Worm (Caenorhabditis elegans): ENCODE results near the gene imph-1.

imph-1 gene

DNA sequence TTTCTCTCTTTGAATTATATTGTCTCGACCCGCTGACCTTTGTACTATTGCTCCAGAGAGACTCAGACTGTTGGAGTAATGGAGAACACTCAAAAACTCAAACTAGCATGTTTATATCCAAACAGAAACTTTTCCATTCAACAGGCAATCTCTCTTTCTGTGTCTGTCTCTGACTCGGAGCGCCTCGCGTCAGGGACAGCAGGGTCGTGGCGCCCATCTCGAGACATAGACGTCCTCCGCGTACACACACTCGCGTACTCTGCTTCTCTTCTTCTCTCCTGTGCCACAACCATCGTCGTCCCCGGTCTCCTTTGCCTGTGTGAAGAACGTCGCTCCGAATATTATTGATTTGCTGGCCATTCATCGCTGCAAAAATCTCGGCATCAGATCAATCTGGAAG, 1.5 kb upstream of the imph-1 start (continued):
- TF ChIP-seq let-607 (tag; optimal IDR thresholded peaks at IDR 0.05) = peak; percentile 2 to 30
- TF ChIP-seq ztf-26 (tag; optimal IDR thresholded peaks at IDR 0.05) = no peak
- TF ChIP-seq zim-3 (tag; optimal IDR thresholded peaks at IDR 0.05) = no peak
- TF ChIP-seq attf-6 (GFP tag; IDR thresholded peaks at IDR 0.05) = no peak
- TF ChIP-seq madf-10 (tag; optimal IDR thresholded peaks at IDR 0.05) = peak; percentile 43
- no peak for TF ChIP-seq T07F8.4 (tag; optimal IDR thresholded peaks at IDR 0.05)
- TF ChIP-seq ceh-100 (GFP tag; IDR thresholded peaks at IDR 0.05) = no peak
- TF ChIP-seq lin-35 (GFP tag; optimal IDR thresholded peaks at IDR 0.05) = no peak
- no peak for TF ChIP-seq ztf-28 (GFP tag; IDR thresholded peaks at IDR 0.05)
- no peak for TF ChIP-seq cebp-2 (GFP tag; IDR thresholded peaks at IDR 0.05)
- no peak for TF ChIP-seq lsy-27 (tag; optimal IDR thresholded peaks at IDR 0.05; ENCODE audit: borderline replicate concordance, insufficient read depth)

DNA sequence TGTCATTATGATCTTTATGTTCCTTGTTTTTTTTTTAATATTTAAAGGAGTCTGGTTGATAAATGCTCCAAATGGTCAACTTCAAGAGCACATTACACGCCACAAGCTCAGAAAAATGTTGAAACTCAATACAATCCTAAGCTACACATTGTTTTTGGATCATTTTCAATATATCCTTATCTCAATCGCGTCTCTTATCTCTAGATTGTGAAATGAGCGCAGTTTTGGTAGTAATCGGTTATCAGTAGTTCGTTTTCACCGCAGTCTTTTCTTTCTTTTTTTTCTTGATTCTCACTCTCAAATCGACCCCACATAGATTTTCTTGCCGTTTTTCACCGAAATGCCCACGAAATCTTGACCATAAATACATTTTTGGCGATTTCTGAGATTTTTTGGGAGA, 544 bp upstream of the imph-1 start:
- 0 out of 2 replicates have a peak, but pooled peaks have one; percentile 23 for TF ChIP-seq madf-6 (GFP tag; IDR thresholded peaks at IDR 0.05)
- no peak for TF ChIP-seq nfya-1 (tag; optimal IDR thresholded peaks at IDR 0.05; ENCODE audit: borderline replicate concordance, insufficient read depth)
- peak; percentile 40 for TF ChIP-seq nhr-80 (tag; optimal IDR thresholded peaks at IDR 0.05)
- TF ChIP-seq tlf-1 (GFP tag; optimal IDR thresholded peaks at IDR 0.05) = no peak

DNA sequence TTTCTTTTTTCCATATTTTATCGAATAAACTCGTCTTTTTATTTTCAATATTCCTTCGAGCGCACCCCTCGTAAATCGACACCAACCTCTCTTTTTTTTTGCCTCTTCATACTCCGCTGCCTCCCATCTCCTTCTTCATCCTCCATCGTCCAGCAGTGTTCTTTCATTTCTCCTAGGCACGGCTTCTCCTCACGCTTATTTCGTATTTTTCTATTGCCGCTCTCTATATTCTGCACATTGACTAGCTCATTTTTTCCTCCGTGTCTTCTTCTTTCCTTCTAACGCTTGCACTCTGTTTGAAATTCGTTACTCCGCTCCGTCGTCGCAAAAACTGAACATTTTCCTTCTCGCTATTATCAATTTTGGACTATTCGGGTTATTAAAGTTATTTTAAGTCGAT, 1.9 kb downstream of the imph-1 start:
- peak; percentile 28 for TF ChIP-seq repo-1 (tag; optimal IDR thresholded peaks at IDR 0.05)
- no peak for TF ChIP-seq egl-44 (GFP tag; IDR thresholded peaks at IDR 0.05)
- TF ChIP-seq ceh-40 (GFP tag; IDR thresholded peaks at IDR 0.05) = no peak

DNA sequence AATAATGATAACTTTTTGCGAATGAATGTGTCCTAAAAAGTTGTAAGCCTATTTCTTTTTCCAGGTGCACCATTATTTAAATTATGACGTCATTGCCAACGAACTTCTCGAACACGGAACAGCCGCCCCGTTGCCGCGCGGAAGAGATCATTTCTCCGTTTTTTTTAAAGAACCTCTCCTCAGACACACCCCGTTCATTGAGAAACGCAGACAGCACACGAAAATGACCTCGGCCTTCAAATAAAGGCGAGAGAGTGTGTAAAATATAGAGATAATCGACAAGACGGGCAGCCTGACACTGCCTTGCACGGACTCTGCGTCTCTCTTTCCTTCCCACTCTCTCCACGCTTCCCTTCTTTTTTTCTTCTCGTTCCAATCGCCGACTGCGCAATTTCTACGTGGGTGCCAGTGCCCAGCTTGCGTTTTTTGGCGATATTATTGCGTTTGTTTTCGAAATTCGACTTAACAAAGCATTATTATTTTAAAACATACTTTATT, 7.0 kb downstream of the imph-1 start:
- TF ChIP-seq ztf-28 (GFP tag; IDR thresholded peaks at IDR 0.05) = no peak
- peak; percentile 3 for TF ChIP-seq unc-130 (GFP tag; optimal IDR thresholded peaks at IDR 0.05)
- TF ChIP-seq xnd-1 (tag; optimal IDR thresholded peaks at IDR 0.05) = no peak
- TF ChIP-seq ets-4 (GFP tag; optimal IDR thresholded peaks at IDR 0.05) = no peak
- TF ChIP-seq B0336.3 (GFP tag; IDR thresholded peaks at IDR 0.05) = peak; percentile 64
- peak; percentile 72 for TF ChIP-seq atf-7 (tag; optimal IDR thresholded peaks at IDR 0.05)
- TF ChIP-seq attf-5 (GFP tag; optimal IDR thresholded peaks at IDR 0.05) = peak; percentile 35
- no peak for TF ChIP-seq ztf-18 (tag; optimal IDR thresholded peaks at IDR 0.05)
- TF ChIP-seq lir-1 (GFP tag; conservative IDR thresholded peaks at IDR 0.05) = no peak
- TF ChIP-seq him-1 (tag; optimal IDR thresholded peaks at IDR 0.05) = no peak
- no peak for TF ChIP-seq dpff-1 (tag; optimal IDR thresholded peaks at IDR 0.05)
- no peak for TF ChIP-seq nhr-27 (tag; optimal IDR thresholded peaks at IDR 0.05)
- no peak for TF ChIP-seq snpc-4 (GFP tag; optimal IDR thresholded peaks at IDR 0.05)
- TF ChIP-seq snpc-4 (tag; optimal IDR thresholded peaks at IDR 0.05) = peak in 2 of 4 experiments; percentile 6 to 10
- peak; percentile 71 for TF ChIP-seq dox-1 (GFP tag; IDR thresholded peaks at IDR 0.05)
- TF ChIP-seq T26A5.8 (tag; optimal IDR thresholded peaks at IDR 0.05) = no peak
- no peak for TF ChIP-seq cebp-1 (GFP tag; IDR thresholded peaks at IDR 0.05)
- peak; percentile 53 for TF ChIP-seq cebp-1 (tag; optimal IDR thresholded peaks at IDR 0.05)
- TF ChIP-seq lin-35 (GFP tag; optimal IDR thresholded peaks at IDR 0.05) = peak in 1 of 3 experiments; percentile 36
- peak; percentile 72 for TF ChIP-seq pbrm-1 (GFP tag; IDR thresholded peaks at IDR 0.05)
- TF ChIP-seq K12H6.12 (tag; optimal IDR thresholded peaks at IDR 0.05) = peak; percentile 58
- no peak for TF ChIP-seq ztf-25 (GFP tag; IDR thresholded peaks at IDR 0.05)
- TF ChIP-seq nhr-80 (tag; optimal IDR thresholded peaks at IDR 0.05) = peak; percentile 70
- TF ChIP-seq ama-1 (optimal IDR thresholded peaks at IDR 0.05) = no peak
- no peak for TF ChIP-seq ama-1 (GFP tag; optimal IDR thresholded peaks at IDR 0.05)
- TF ChIP-seq madf-3 (GFP tag; IDR thresholded peaks at IDR 0.05) = no peak
- TF ChIP-seq F10E7.11 (tag; optimal IDR thresholded peaks at IDR 0.05) = no peak
- TF ChIP-seq zfh-2 (GFP tag; conservative IDR thresholded peaks at IDR 0.05) = peak; percentile 87
- TF ChIP-seq tbp1 (GFP tag; optimal IDR thresholded peaks at IDR 0.05) = peak; percentile 17
- peak; percentile 94 for TF ChIP-seq hmg-1.2 (GFP tag; IDR thresholded peaks at IDR 0.05)

Measured in whole organism, young adult.